Fruit fly (Drosophila melanogaster): ENCODE results near the gene Alg1.

The Alg1 gene

dm6 chr3R:17818803-17819202, 7.9 kb upstream of the Alg1 start (continued):
- TF ChIP-seq CG34224 (GFP tag; IDR thresholded peaks at IDR 0.05; ENCODE audit: partially characterized antibody) (no peak), CG14441 (GFP tag; IDR thresholded peaks at IDR 0.05) (no peak), CG4424 (GFP tag; optimal IDR thresholded peaks at IDR 0.05) (no peak), B-H2 (GFP tag; optimal IDR thresholded peaks at IDR 0.05) (no peak), inv (GFP tag; IDR thresholded peaks at IDR 0.05; ENCODE audit: partially characterized antibody) (no peak), zf30C (GFP tag; optimal IDR thresholded peaks at IDR 0.05) (no peak), vnd (GFP tag; IDR thresholded peaks at IDR 0.05; ENCODE audit: partially characterized antibody) (no peak), mirr (GFP tag; optimal IDR thresholded peaks at IDR 0.05) (no peak), Adf1 (GFP tag; IDR thresholded peaks at IDR 0.05) (no peak), Neu2 (GFP tag; optimal IDR thresholded peaks at IDR 0.05; ENCODE audit: borderline replicate concordance) (no peak), Doc3 (GFP tag; IDR thresholded peaks at IDR 0.05; ENCODE audit: partially characterized antibody) (no peak), CG13287 (GFP tag; IDR thresholded peaks at IDR 0.05; ENCODE audit: partially characterized antibody) (no peak), Six4 (GFP tag; optimal IDR thresholded peaks at IDR 0.05) (no peak), CoRest (tag; optimal IDR thresholded peaks at IDR 0.05) (peak; percentile 34), CG13123 (GFP tag; optimal IDR thresholded peaks at IDR 0.05) (no peak), Dp (GFP tag; optimal IDR thresholded peaks at IDR 0.05) (no peak), da (GFP tag; optimal IDR thresholded peaks at IDR 0.05) (no peak), toy (GFP tag; IDR thresholded peaks at IDR 0.05) (no peak), ewg (GFP tag; optimal IDR thresholded peaks at IDR 0.05) (no peak), CG15514 (GFP tag; optimal IDR thresholded peaks at IDR 0.05) (no peak), Hr3 (GFP tag; optimal IDR thresholded peaks at IDR 0.05) (no peak), CG10209 (GFP tag; optimal IDR thresholded peaks at IDR 0.05) (peak; percentile 3), ap (GFP tag; IDR thresholded peaks at IDR 0.05) (no peak), CG1603 (tag; optimal IDR thresholded peaks at IDR 0.05) (peak; percentile 32), Jarid2 (GFP tag; optimal IDR thresholded peaks at IDR 0.05) (no peak), Bdp1 (GFP tag; optimal IDR thresholded peaks at IDR 0.05) (peak; percentile 1), Atf3 (GFP tag; optimal IDR thresholded peaks at IDR 0.05) (no peak), HLHmδ (GFP tag; optimal IDR thresholded peaks at IDR 0.05) (no peak), CG34422 (GFP tag; IDR thresholded peaks at IDR 0.05) (no peak), CG9437 (GFP tag; optimal IDR thresholded peaks at IDR 0.05) (no peak), gce (GFP tag; IDR thresholded peaks at IDR 0.05) (no peak), Aef1 (GFP tag; IDR thresholded peaks at IDR 0.05) (no peak), Hr51 (GFP tag; optimal IDR thresholded peaks at IDR 0.05) (peak in 1 of 2 experiments; percentile 45), HHEX (GFP tag; optimal IDR thresholded peaks at IDR 0.05) (no peak), cg (GFP tag; optimal IDR thresholded peaks at IDR 0.05) (no peak), CG6765 (GFP tag; optimal IDR thresholded peaks at IDR 0.05) (no peak), CG18764 (GFP tag; optimal IDR thresholded peaks at IDR 0.05) (no peak), CG10274 (GFP tag; optimal IDR thresholded peaks at IDR 0.05) (no peak), amos (GFP tag; IDR thresholded peaks at IDR 0.05; ENCODE audit: partially characterized antibody) (no peak), odd (GFP tag; optimal IDR thresholded peaks at IDR 0.05) (no peak), grn (GFP tag; optimal IDR thresholded peaks at IDR 0.05) (no peak), slou (GFP tag; optimal IDR thresholded peaks at IDR 0.05) (no peak), insv (GFP tag; optimal IDR thresholded peaks at IDR 0.05) (no peak), CG16815 (GFP tag; optimal IDR thresholded peaks at IDR 0.05) (no peak), btn (GFP tag; optimal IDR thresholded peaks at IDR 0.05) (no peak), CHES-1-like (GFP tag; optimal IDR thresholded peaks at IDR 0.05) (no peak), dmrt99B (tag; optimal IDR thresholded peaks at IDR 0.05) (peak; percentile 30), CG10366 (GFP tag; IDR thresholded peaks at IDR 0.05) (no peak), Vsx1 (GFP tag; optimal IDR thresholded peaks at IDR 0.05) (no peak), CG1647 (GFP tag; optimal IDR thresholded peaks at IDR 0.05) (no peak), Lpt (GFP tag; optimal IDR thresholded peaks at IDR 0.05) (no peak)
